Worm (Caenorhabditis elegans) whole organism, L2 larva: ENCODE data around the gene T16G12.7.

ENCODE experiments used
- alr-1 ChIP-seq: fragments of 150-350 bp; optimal IDR thresholded peaks from 2 replicates; lab custom pipeline; 2014; ENCODE audit warnings: missing biosample characterization, missing genetic modification characterization
- dmd-4 ChIP-seq: sonication (generic microtip); optimal IDR thresholded peaks from 2 replicates; lab custom pipeline; 2017; ENCODE audit warnings: missing biosample characterization, missing genetic modification characterization
- elt-1 ChIP-seq: fragments of 150-350 bp; optimal IDR thresholded peaks from 2 replicates; lab custom pipeline; 2014; ENCODE audit warnings: missing biosample characterization, missing genetic modification characterization
- lin-11 ChIP-seq: fragments of 150-350 bp; sonication (generic microtip); optimal IDR thresholded peaks from 2 replicates; lab custom pipeline; 2014; ENCODE audit warnings: missing biosample characterization, missing genetic modification characterization, inconsistent platforms, mixed read lengths
- snpc-4 ChIP-seq: fragments of 150-350 bp; optimal IDR thresholded peaks from 2 replicates; lab custom pipeline; 2014; ENCODE audit warnings: missing biosample characterization, missing genetic modification characterization

DNA sequence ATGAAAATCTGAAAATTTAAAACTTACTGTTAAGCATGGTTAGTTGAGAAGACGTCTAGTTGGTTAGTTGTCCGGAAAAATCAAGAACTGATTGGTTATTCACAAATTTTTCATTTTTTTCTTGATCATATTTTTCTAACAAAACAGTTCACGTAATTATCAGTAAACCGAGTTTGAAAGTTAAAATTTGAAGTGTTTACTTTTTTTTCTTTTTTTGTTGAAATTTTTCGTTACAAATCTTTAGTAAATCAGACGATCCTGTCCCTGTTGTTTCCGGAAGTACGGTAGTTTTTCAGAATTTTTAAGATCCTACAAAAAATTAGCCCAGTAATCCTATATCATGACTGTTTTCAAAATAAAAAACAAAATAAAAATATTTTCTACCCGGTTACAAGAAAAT is 39.5 kb downstream of the T16G12.7 start, which contains the start of gene C05B5.2:
- no peak for TF ChIP-seq alr-1 (tag; lab: Kevin White, UChicago)
- no peak for TF ChIP-seq lin-11 (tag; lab: Kevin White, UChicago)
- TF ChIP-seq dmd-4 (tag; lab: Kevin White, UChicago): no peak
- no peak for TF ChIP-seq snpc-4
- no peak for TF ChIP-seq elt-1 (tag; lab: Kevin White, UChicago)
